Worm (Caenorhabditis elegans) whole organism, young adult: Measurements from ENCODE around the gene pam-1.

ENCODE experiments used
- B0336.3 ChIP-seq: fragments of 200-800 bp; sonication (Bioruptor generic); IDR thresholded peaks from 2 replicates; pipeline ENCODE4 v1.3.6; 2022; ENCODE audit warnings: missing genetic modification characterization, missing compliant biosample characterization
- F49E8.2 ChIP-seq: sonication (generic microtip); optimal IDR thresholded peaks from 3 replicates; lab custom pipeline; 2017; ENCODE audit warnings: missing genetic modification characterization, mild to moderate bottlenecking, missing compliant biosample characterization, antibody characterized with exemption, moderate library complexity; ENCODE audit not compliant: insufficient read depth
- K12H6.12 ChIP-seq: fragments of 200-800 bp; sonication (Bioruptor generic); optimal IDR thresholded peaks from 2 replicates; lab custom pipeline; 2018; ENCODE audit warnings: mild to moderate bottlenecking, missing genetic modification characterization, missing compliant biosample characterization
- Y56A3A.18 ChIP-seq: fragments of 200-800 bp; sonication (Bioruptor generic); IDR thresholded peaks from 2 replicates; pipeline ENCODE4 v1.3.6; 2022; ENCODE audit warnings: missing genetic modification reagents, missing genetic modification characterization, missing compliant biosample characterization
- ZK185.1 ChIP-seq: sonication (generic microtip); optimal IDR thresholded peaks from 2 replicates; lab custom pipeline; 2016; ENCODE audit warnings: mild to moderate bottlenecking, missing genetic modification characterization, missing compliant biosample characterization; ENCODE audit not compliant: poor library complexity, severe bottlenecking
- aptf-3 ChIP-seq: fragments of 200-800 bp; sonication (Bioruptor generic); IDR thresholded peaks from 2 replicates; pipeline ENCODE4 v1.3.6; 2022; ENCODE audit warnings: missing genetic modification characterization, missing compliant biosample characterization
- atf-7 ChIP-seq: sonication (generic microtip); optimal IDR thresholded peaks from 2 replicates; lab custom pipeline; 2017; ENCODE audit warnings: mild to moderate bottlenecking, missing genetic modification characterization, missing compliant biosample characterization
- athp-1 ChIP-seq: sonication (generic microtip); optimal IDR thresholded peaks from 2 replicates; lab custom pipeline; 2017; ENCODE audit warnings: mild to moderate bottlenecking, missing genetic modification characterization, missing compliant biosample characterization
- attf-5 ChIP-seq: fragments of 200-800 bp; sonication (Bioruptor generic); optimal IDR thresholded peaks from 2 replicates; lab custom pipeline; 2018; ENCODE audit warnings: mild to moderate bottlenecking, missing genetic modification characterization, missing compliant biosample characterization
- bed-1 ChIP-seq: fragments of 200-800 bp; sonication (Bioruptor generic); IDR thresholded peaks from 2 replicates; pipeline ENCODE4 v1.3.6; 2022; ENCODE audit warnings: missing genetic modification reagents, missing genetic modification characterization, missing compliant biosample characterization
- ccch-3 ChIP-seq: fragments of 200-800 bp; sonication (Bioruptor generic); optimal IDR thresholded peaks from 2 replicates; lab custom pipeline; 2018; ENCODE audit warnings: mild to moderate bottlenecking, missing genetic modification characterization, missing compliant biosample characterization
- cebp-2 ChIP-seq: fragments of 200-800 bp; sonication (Bioruptor generic); IDR thresholded peaks from 2 replicates; pipeline ENCODE4 v1.3.6; 2022; ENCODE audit warnings: missing genetic modification characterization, missing compliant biosample characterization
- ceh-27 ChIP-seq: fragments of 200-800 bp; sonication (Bioruptor generic); optimal IDR thresholded peaks from 2 replicates; lab custom pipeline; 2018; ENCODE audit warnings: mild to moderate bottlenecking, missing genetic modification characterization, moderate library complexity, missing compliant biosample characterization
- ceh-40 ChIP-seq: fragments of 200-800 bp; sonication (Bioruptor generic); IDR thresholded peaks from 2 replicates; pipeline ENCODE4 v1.3.6; 2022; ENCODE audit warnings: missing genetic modification characterization, missing compliant biosample characterization
- ceh-91 ChIP-seq: fragments of 200-800 bp; sonication (Bioruptor generic); IDR thresholded peaks from 2 replicates; pipeline ENCODE4 v1.3.6; 2022; ENCODE audit warnings: missing genetic modification reagents, missing genetic modification characterization, missing compliant biosample characterization
- dox-1 ChIP-seq: fragments of 200-800 bp; sonication (Bioruptor generic); IDR thresholded peaks from 2 replicates; pipeline ENCODE4 v1.3.6; 2022; ENCODE audit warnings: missing genetic modification reagents, missing genetic modification characterization, missing compliant biosample characterization
- egl-44 ChIP-seq: fragments of 200-800 bp; sonication (Bioruptor generic); IDR thresholded peaks from 2 replicates; pipeline ENCODE4 v1.3.6; 2022; ENCODE audit warnings: missing genetic modification reagents, missing genetic modification characterization, missing compliant biosample characterization
- egrh-3 ChIP-seq: fragments of 200-800 bp; sonication (Bioruptor generic); IDR thresholded peaks from 2 replicates; pipeline ENCODE4 v1.3.6; 2022; ENCODE audit warnings: missing genetic modification reagents, missing genetic modification characterization, missing compliant biosample characterization
- ekl-4 ChIP-seq: fragments of 200-800 bp; sonication (Bioruptor generic); IDR thresholded peaks from 2 replicates; pipeline ENCODE4 v1.3.6; 2022; ENCODE audit warnings: missing genetic modification reagents, missing genetic modification characterization, missing compliant biosample characterization
- him-1 ChIP-seq: sonication (generic microtip); optimal IDR thresholded peaks from 2 replicates; lab custom pipeline; 2016; ENCODE audit warnings: missing genotype, missing genetic modification reagents, missing genetic modification characterization, missing compliant biosample characterization
- hlh-26 ChIP-seq: fragments of 200-800 bp; sonication (Bioruptor generic); conservative IDR thresholded peaks from 2 replicates; pipeline ENCODE4 v1.3.6; 2022; ENCODE audit warnings: missing genetic modification reagents, missing genetic modification characterization, missing compliant biosample characterization
- hrde-1 ChIP-seq: sonication (generic microtip); optimal IDR thresholded peaks from 2 replicates; lab custom pipeline; 2016; ENCODE audit warnings: missing genetic modification characterization, mild to moderate bottlenecking, missing compliant biosample characterization, moderate library complexity, missing genotype, missing genetic modification reagents, borderline replicate concordance
- lag-1 ChIP-seq: fragments of 200-800 bp; sonication (Bioruptor generic); IDR thresholded peaks from 2 replicates; pipeline ENCODE4 v1.3.6; 2022; ENCODE audit warnings: missing genetic modification reagents, missing genetic modification characterization, missing compliant biosample characterization
- let-526 ChIP-seq: fragments of 200-800 bp; sonication (Bioruptor generic); IDR thresholded peaks from 2 replicates; pipeline ENCODE4 v1.3.6; 2022; ENCODE audit warnings: missing genetic modification reagents, missing genetic modification characterization, missing compliant biosample characterization
- let-607 ChIP-seq, 2 experiments: fragments of 200-800 bp in 1 of 2; sonication (Bioruptor generic) in 1 of 2; sonication (generic microtip) in 1 of 2; optimal IDR thresholded peaks; 2 replicates each; lab custom pipeline; 2016 to 2018; ENCODE audit warnings: mild to moderate bottlenecking in 2 of 2, missing compliant biosample characterization in 2 of 2, missing genetic modification characterization in 2 of 2, moderate library complexity in 2 of 2, missing genotype in 1 of 2
- lin-35 ChIP-seq, 3 experiments: fragments of 150-350 bp in 2 of 3; sonication (generic microtip) in 1 of 3; optimal IDR thresholded peaks; 2 replicates each; lab custom pipeline; 2014 to 2018; ENCODE audit warnings: missing biosample characterization in 3 of 3, missing genetic modification characterization in 3 of 3, missing genetic modification reagents in 3 of 3
- lin-40 ChIP-seq: sonication (generic microtip); optimal IDR thresholded peaks from 2 replicates; lab custom pipeline; 2016; ENCODE audit warnings: missing genetic modification characterization, mild to moderate bottlenecking, missing compliant biosample characterization, missing genotype, missing genetic modification reagents
- lsy-27 ChIP-seq: sonication (generic microtip); optimal IDR thresholded peaks from 2 replicates; lab custom pipeline; 2017; ENCODE audit warnings: missing genetic modification characterization, mild to moderate bottlenecking, missing compliant biosample characterization, antibody characterized with exemption, missing genotype, borderline replicate concordance; ENCODE audit not compliant: insufficient read depth
- mel-28 ChIP-seq: sonication (generic microtip); optimal IDR thresholded peaks from 2 replicates; lab custom pipeline; 2016; ENCODE audit warnings: borderline replicate concordance, mild to moderate bottlenecking, missing genetic modification characterization, missing compliant biosample characterization
- mes-4 ChIP-seq: sonication (generic microtip); optimal IDR thresholded peaks from 2 replicates; lab custom pipeline; 2016; ENCODE audit warnings: missing genotype, missing genetic modification characterization, missing compliant biosample characterization
- mxl-1 ChIP-seq: sonication (generic microtip); optimal IDR thresholded peaks from 2 replicates; lab custom pipeline; 2016; ENCODE audit warnings: missing genetic modification characterization, missing compliant biosample characterization
- nhr-120 ChIP-seq: fragments of 200-800 bp; sonication (Bioruptor generic); IDR thresholded peaks from 2 replicates; pipeline ENCODE4 v1.3.6; 2022; ENCODE audit warnings: missing genetic modification characterization, missing compliant biosample characterization
- nhr-179 ChIP-seq: sonication (generic microtip); optimal IDR thresholded peaks from 2 replicates; lab custom pipeline; 2016; ENCODE audit warnings: mild to moderate bottlenecking, missing genetic modification characterization, missing compliant biosample characterization
- nhr-80 ChIP-seq: sonication (generic microtip); optimal IDR thresholded peaks from 2 replicates; lab custom pipeline; 2016; ENCODE audit warnings: missing genetic modification characterization, missing compliant biosample characterization
- pha-4 ChIP-seq: fragments of 150-350 bp; sonication (generic microtip); optimal IDR thresholded peaks from 2 replicates; lab custom pipeline; 2014; ENCODE audit warnings: missing biosample characterization, missing genetic modification reagents, missing genetic modification characterization
- rcor-1 ChIP-seq: fragments of 200-800 bp; sonication (Bioruptor generic); IDR thresholded peaks from 2 replicates; pipeline ENCODE4 v1.3.6; 2022; ENCODE audit warnings: missing genetic modification reagents, missing genetic modification characterization, missing compliant biosample characterization
- repo-1 ChIP-seq: sonication (generic microtip); optimal IDR thresholded peaks from 2 replicates; lab custom pipeline; 2017; ENCODE audit warnings: mild to moderate bottlenecking, missing genetic modification characterization, missing compliant biosample characterization
- sea-2 ChIP-seq: fragments of 200-800 bp; sonication (Bioruptor generic); IDR thresholded peaks from 2 replicates; pipeline ENCODE4 v1.3.6; 2022; ENCODE audit warnings: missing genetic modification characterization, missing compliant biosample characterization
- snpc-1.3 ChIP-seq: sonication (generic microtip); optimal IDR thresholded peaks from 2 replicates; lab custom pipeline; 2017; ENCODE audit warnings: missing genetic modification characterization, mild to moderate bottlenecking, missing compliant biosample characterization, antibody characterized with exemption, moderate library complexity, missing genotype, missing genetic modification reagents; ENCODE audit not compliant: insufficient read depth
- snpc-4 ChIP-seq, 5 experiments: fragments of 150-350 bp in 1 of 5; sonication (generic microtip) in 4 of 5; optimal IDR thresholded peaks; 2 replicates each; lab custom pipeline; 2014 to 2018; ENCODE audit warnings: missing genetic modification characterization in 5 of 5, missing biosample characterization in 3 of 5, antibody characterized with exemption in 2 of 5, mild to moderate bottlenecking in 2 of 5, missing compliant biosample characterization in 2 of 5, missing genotype in 2 of 5, moderate library complexity in 2 of 5, missing genetic modification reagents in 1 of 5
- tbp1 ChIP-seq: fragments of 200-800 bp; sonication (Bioruptor generic); optimal IDR thresholded peaks from 2 replicates; lab custom pipeline; 2018; ENCODE audit warnings: mild to moderate bottlenecking, missing genetic modification characterization, missing compliant biosample characterization
- tlf-1 ChIP-seq: fragments of 200-800 bp; sonication (Bioruptor generic); optimal IDR thresholded peaks from 2 replicates; lab custom pipeline; 2018; ENCODE audit warnings: mild to moderate bottlenecking, missing genetic modification characterization, missing compliant biosample characterization
- unc-62 ChIP-seq: fragments of 150-350 bp; optimal IDR thresholded peaks from 2 replicates; lab custom pipeline; 2014; ENCODE audit warnings: missing biosample characterization, missing genetic modification reagents, missing genetic modification characterization
- zfh-2 ChIP-seq: fragments of 200-800 bp; sonication (Bioruptor generic); conservative IDR thresholded peaks from 2 replicates; pipeline ENCODE4 v1.3.6; 2022; ENCODE audit warnings: missing genetic modification reagents, missing genetic modification characterization, missing compliant biosample characterization
- ztf-22 ChIP-seq: fragments of 200-800 bp; sonication (Bioruptor generic); optimal IDR thresholded peaks from 2 replicates; lab custom pipeline; 2018; ENCODE audit warnings: mild to moderate bottlenecking, missing genetic modification characterization, moderate library complexity, missing compliant biosample characterization
- ztf-6 ChIP-seq: fragments of 200-800 bp; sonication (Bioruptor generic); IDR thresholded peaks from 2 replicates; pipeline ENCODE4 v1.3.6; 2022; ENCODE audit warnings: missing genetic modification reagents, missing genetic modification characterization, missing compliant biosample characterization

Gene pam-1

ce11 chrIV:7505866-7506488 is 44.6 kb downstream of the pam-1 start (continued):
- TF ChIP-seq let-526 (GFP tag; lab: Robert Waterston, UW) (peak; percentile 19; the same call in 1 of the 2 replicates), aptf-3 (GFP tag; lab: Robert Waterston, UW) (no peak), nhr-80 (no peak), let-607 (tag; optimal IDR thresholded peaks at IDR 0.05; lab: Kevin White, UChicago) (no peak), zfh-2 (GFP tag; lab: Robert Waterston, UW) (no peak), cebp-2 (GFP tag; lab: Robert Waterston, UW) (peak; percentile 79; the same call in 1 of the 2 replicates), sea-2 (GFP tag; lab: Robert Waterston, UW) (no peak), dox-1 (GFP tag; lab: Robert Waterston, UW) (no peak), ZK185.1 (tag; lab: Kevin White, UChicago) (peak; percentile 67), K12H6.12 (tag; lab: Kevin White, UChicago) (no peak), snpc-4 (GFP tag; optimal IDR thresholded peaks at IDR 0.05; lab: Kevin White, UChicago) (no peak), snpc-4 (tag; optimal IDR thresholded peaks at IDR 0.05; lab: Kevin White, UChicago) (peak in 2 of 4 experiments; percentile 35 to 47), lin-40 (tag; lab: Kevin White, UChicago) (peak; percentile 35), Y56A3A.18 (0 out of 2 replicates have a peak, but pooled peaks have one; percentile 21), ceh-27 (GFP tag; lab: Kevin White, UChicago) (no peak), ztf-6 (GFP tag; lab: Robert Waterston, UW) (no peak), ekl-4 (no peak; the same call in none of the 2 replicates), snpc-1.3 (tag; lab: Kevin White, UChicago) (peak; percentile 78), mel-28 (tag; lab: Kevin White, UChicago) (no peak), lag-1 (GFP tag; lab: Robert Waterston, UW) (no peak), lsy-27 (no peak), ccch-3 (GFP tag; lab: Kevin White, UChicago) (no peak), repo-1 (tag; lab: Kevin White, UChicago) (peak; percentile 88), hlh-26 (GFP tag; lab: Robert Waterston, UW) (no peak), mes-4 (tag; lab: Kevin White, UChicago) (peak; percentile 15), tbp1 (peak; percentile 39), F49E8.2 (tag; lab: Kevin White, UChicago) (peak; percentile 59), rcor-1 (GFP tag; lab: Robert Waterston, UW) (peak; percentile 24), nhr-120 (no peak), B0336.3 (GFP tag; lab: Robert Waterston, UW) (peak; percentile 86), lin-35 (GFP tag; optimal IDR thresholded peaks at IDR 0.05; lab: Kevin White, UChicago) (peak in 1 of 3 experiments; percentile 20), hrde-1 (tag; lab: Kevin White, UChicago) (peak; percentile 78), atf-7 (no peak), egrh-3 (GFP tag; lab: Robert Waterston, UW) (no peak), attf-5 (GFP tag; lab: Kevin White, UChicago) (peak; percentile 1), ztf-22 (GFP tag; lab: Kevin White, UChicago) (peak; percentile 70), bed-1 (GFP tag; lab: Robert Waterston, UW) (no peak), ceh-40 (GFP tag; lab: Robert Waterston, UW) (no peak), egl-44 (no peak), tlf-1 (GFP tag; lab: Kevin White, UChicago) (peak; percentile 77), nhr-179 (tag; lab: Kevin White, UChicago) (no peak), ceh-91 (GFP tag; lab: Robert Waterston, UW) (no peak), him-1 (tag; lab: Kevin White, UChicago) (peak; percentile 3), athp-1 (peak; percentile 52), mxl-1 (tag; lab: Kevin White, UChicago) (peak; percentile 39), unc-62 (GFP tag; lab: Kevin White, UChicago) (no peak), pha-4 (tag; lab: Kevin White, UChicago) (peak; percentile 36)
